Worm (Caenorhabditis elegans) whole organism, L3 larva: Measurements from ENCODE around the gene map-2.

Experiments used
- R02D3.7 ChIP-seq: fragments of 150-350 bp; optimal IDR thresholded peaks from 2 replicates; lab custom pipeline; 2014; ENCODE audit warnings: missing biosample characterization, missing genetic modification characterization
- ama-1 ChIP-seq: fragments of 150-350 bp; optimal IDR thresholded peaks from 2 replicates; lab custom pipeline; 2018
- ceh-16 ChIP-seq: sonication (generic microtip); optimal IDR thresholded peaks from 2 replicates; lab custom pipeline; 2017; ENCODE audit warnings: missing biosample characterization, missing genetic modification characterization
- fkh-10 ChIP-seq: sonication (generic microtip); optimal IDR thresholded peaks from 2 replicates; lab custom pipeline; 2017; ENCODE audit warnings: missing biosample characterization, missing genetic modification reagents, missing genetic modification characterization
- jun-1 ChIP-seq: fragments of 150-350 bp; optimal IDR thresholded peaks from 2 replicates; lab custom pipeline; 2014; ENCODE audit warnings: missing biosample characterization, missing genetic modification reagents, missing genetic modification characterization
- lin-15B ChIP-seq: fragments of 150-350 bp; optimal IDR thresholded peaks from 2 replicates; lab custom pipeline; 2014; ENCODE audit warnings: missing biosample characterization, missing genetic modification characterization
- lsy-12 ChIP-seq: sonication (generic microtip); optimal IDR thresholded peaks from 2 replicates; lab custom pipeline; 2016; ENCODE audit warnings: mild to moderate bottlenecking, missing genetic modification characterization, missing compliant biosample characterization
- mml-1 ChIP-seq: fragments of 150-350 bp; sonication (generic microtip); optimal IDR thresholded peaks from 3 replicates; lab custom pipeline; 2014; ENCODE audit warnings: missing biosample characterization, missing genetic modification characterization
- nhr-11 ChIP-seq: fragments of 150-350 bp; optimal IDR thresholded peaks from 2 replicates; lab custom pipeline; 2014; ENCODE audit warnings: missing biosample characterization, missing genetic modification characterization
- nhr-12 ChIP-seq: fragments of 150-350 bp; optimal IDR thresholded peaks from 2 replicates; lab custom pipeline; 2014; ENCODE audit warnings: missing biosample characterization, missing genetic modification characterization
- nhr-25 ChIP-seq: sonication (generic microtip); optimal IDR thresholded peaks from 2 replicates; lab custom pipeline; 2017; ENCODE audit warnings: missing biosample characterization, missing genetic modification characterization
- nhr-76 ChIP-seq: fragments of 150-350 bp; sonication (generic microtip); optimal IDR thresholded peaks from 5 replicates; lab custom pipeline; 2014; ENCODE audit warnings: missing biosample characterization, missing genetic modification characterization
- snpc-4 ChIP-seq: fragments of 150-350 bp; optimal IDR thresholded peaks from 2 replicates; lab custom pipeline; 2014; ENCODE audit warnings: missing biosample characterization, missing genetic modification characterization
- unc-62 ChIP-seq: fragments of 150-350 bp; sonication (generic microtip); optimal IDR thresholded peaks from 4 replicates; lab custom pipeline; 2014; ENCODE audit warnings: missing biosample characterization, missing genetic modification reagents, missing genetic modification characterization

ce11 chrIV:16864876-16865275 is 10.2 kb upstream of the map-2 start:
- no peak for TF ChIP-seq snpc-4
- TF ChIP-seq ceh-16 (tag; lab: Kevin White, UChicago), result no peak
- no peak for TF ChIP-seq lsy-12 (tag; lab: Kevin White, UChicago)
- TF ChIP-seq nhr-76, result no peak
- TF ChIP-seq fkh-10, result no peak
- TF ChIP-seq R02D3.7, result no peak
- TF ChIP-seq mml-1 (tag; lab: Kevin White, UChicago), result no peak
- no peak for TF ChIP-seq unc-62 (GFP tag; lab: Kevin White, UChicago)
- no peak for TF ChIP-seq ama-1
- no peak for TF ChIP-seq lin-15B (tag; lab: Kevin White, UChicago)
- TF ChIP-seq nhr-25 (tag; lab: Kevin White, UChicago), result no peak
- no peak for TF ChIP-seq jun-1 (tag; lab: Kevin White, UChicago)
- TF ChIP-seq nhr-11 (tag; lab: Kevin White, UChicago), result no peak
- no peak for TF ChIP-seq nhr-12 (tag; lab: Kevin White, UChicago)
